Worm (Caenorhabditis elegans): Measurements from ENCODE around the gene odr-3.
"Not testable (repeated sequence)": the region's sequence is repeated elsewhere in the genome, so short reads cannot be mapped to it uniquely, and the experiment has no call there.

Gene odr-3

DNA sequence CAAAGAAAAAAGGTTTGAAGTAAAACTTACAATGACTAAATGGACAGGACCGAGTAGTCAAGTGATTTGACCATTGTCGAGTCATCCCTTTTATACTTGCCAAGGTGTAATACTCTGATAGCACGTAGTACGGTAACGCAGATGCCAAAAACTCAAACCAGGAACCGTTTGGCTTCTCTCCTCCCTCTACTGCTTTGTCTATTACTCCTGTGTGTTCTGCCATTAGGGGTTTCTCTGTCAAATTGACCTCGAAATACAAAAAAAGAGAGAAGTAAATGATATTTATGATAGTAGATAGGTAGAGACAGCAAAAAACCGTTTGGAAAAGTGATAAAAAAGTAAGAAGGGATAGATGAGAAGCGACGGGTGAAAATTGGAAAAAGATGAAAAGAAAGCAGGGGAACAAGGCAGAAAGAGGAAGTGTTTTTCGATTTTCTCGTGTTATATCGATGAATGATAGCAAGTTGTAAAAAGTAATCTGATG is 47.2 kb downstream of the odr-3 start, which contains the start of the genes col-159 and col-160 (continued):
- TF ChIP-seq daf-16 (GFP tag; optimal IDR thresholded peaks at IDR 0.05) (no peak), daf-16 (tag; optimal IDR thresholded peaks at IDR 0.05) (no peak), lsy-2 (tag; optimal IDR thresholded peaks at IDR 0.05) (no peak), vab-7 (GFP tag; IDR thresholded peaks at IDR 0.05) (no peak), fos-1 (tag; optimal IDR thresholded peaks at IDR 0.05) (no peak)

DNA sequence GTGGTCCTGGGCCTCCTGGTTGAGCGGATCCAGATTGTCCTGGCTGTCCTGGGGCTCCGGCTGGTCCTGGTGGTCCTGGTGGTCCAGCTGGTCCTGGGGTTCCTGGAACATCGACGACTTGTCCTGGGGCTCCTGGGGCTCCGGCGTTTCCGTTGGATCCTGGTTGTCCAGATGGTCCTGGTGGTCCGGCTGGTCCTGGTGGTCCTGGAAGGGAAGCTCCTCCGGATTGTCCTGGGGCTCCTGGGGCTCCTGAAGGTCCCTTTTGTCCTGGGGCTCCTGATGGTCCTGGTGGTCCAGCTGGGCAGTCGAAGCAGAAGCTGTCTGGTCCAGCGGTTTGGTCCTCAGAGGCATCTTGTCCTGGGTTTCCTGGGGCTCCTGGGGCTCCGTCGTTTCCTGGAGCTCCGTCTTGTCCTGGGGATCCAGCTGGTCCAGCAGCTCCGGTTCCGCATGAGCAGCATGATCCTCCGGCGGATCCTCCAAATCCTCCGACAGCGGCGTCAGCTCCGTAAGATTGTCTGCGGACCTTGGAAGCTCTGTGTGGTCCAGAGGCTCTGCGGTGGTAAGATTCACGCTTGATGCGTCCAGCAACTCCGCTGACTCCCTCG is 48.0 kb downstream of the odr-3 start:
- TF ChIP-seq madf-5 (GFP tag; IDR thresholded peaks at IDR 0.05) (peak in 1 of 2 experiments; percentile 55; a peak in 2 of 4 replicates), set-16 (GFP tag; IDR thresholded peaks at IDR 0.05) (peak; percentile 98)

DNA sequence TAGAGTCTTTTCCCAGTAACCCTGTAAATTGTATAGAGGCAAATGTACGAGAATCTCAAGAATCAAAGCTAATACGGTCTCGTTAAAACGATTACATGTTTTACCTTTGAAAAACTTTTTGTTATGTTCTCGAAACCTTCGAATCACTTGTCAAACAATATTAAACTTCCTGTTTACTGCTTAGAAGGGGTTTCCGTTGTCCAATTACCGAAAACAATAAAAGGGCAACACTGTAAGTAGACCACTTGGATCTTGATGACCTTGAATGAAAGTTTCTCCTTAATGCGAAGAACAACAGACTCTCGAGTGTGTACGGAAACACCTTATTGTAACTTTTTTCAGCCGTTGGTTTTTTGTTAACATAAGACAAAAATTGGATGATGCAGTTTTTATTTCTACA is 48.7 kb downstream of the odr-3 start:
- peak in 1 of 2 experiments; percentile 48 for TF ChIP-seq lsy-2 (tag; optimal IDR thresholded peaks at IDR 0.05)
- TF ChIP-seq unc-62 (GFP tag; optimal IDR thresholded peaks at IDR 0.05 in 1 of 2), result peak in 1 of 2 experiments; percentile 83
- TF ChIP-seq unc-62 (tag; optimal IDR thresholded peaks at IDR 0.05), result peak; percentile 24
- TF ChIP-seq mep-1 (tag; optimal IDR thresholded peaks at IDR 0.05), result peak; percentile 10
- TF ChIP-seq ces-1 (GFP tag; optimal IDR thresholded peaks at IDR 0.05), result no peak
- TF ChIP-seq nhr-6 (tag; optimal IDR thresholded peaks at IDR 0.05), result peak; percentile 72
- peak; percentile 4 for TF ChIP-seq dve-1 (tag; optimal IDR thresholded peaks at IDR 0.05; ENCODE audit: insufficient read depth)
- TF ChIP-seq ama-1 (optimal IDR thresholded peaks at IDR 0.05), result peak; percentile 68
- TF ChIP-seq fos-1 (tag; optimal IDR thresholded peaks at IDR 0.05), result no peak
- no peak for TF ChIP-seq ceh-44 (GFP tag; IDR thresholded peaks at IDR 0.05)

DNA sequence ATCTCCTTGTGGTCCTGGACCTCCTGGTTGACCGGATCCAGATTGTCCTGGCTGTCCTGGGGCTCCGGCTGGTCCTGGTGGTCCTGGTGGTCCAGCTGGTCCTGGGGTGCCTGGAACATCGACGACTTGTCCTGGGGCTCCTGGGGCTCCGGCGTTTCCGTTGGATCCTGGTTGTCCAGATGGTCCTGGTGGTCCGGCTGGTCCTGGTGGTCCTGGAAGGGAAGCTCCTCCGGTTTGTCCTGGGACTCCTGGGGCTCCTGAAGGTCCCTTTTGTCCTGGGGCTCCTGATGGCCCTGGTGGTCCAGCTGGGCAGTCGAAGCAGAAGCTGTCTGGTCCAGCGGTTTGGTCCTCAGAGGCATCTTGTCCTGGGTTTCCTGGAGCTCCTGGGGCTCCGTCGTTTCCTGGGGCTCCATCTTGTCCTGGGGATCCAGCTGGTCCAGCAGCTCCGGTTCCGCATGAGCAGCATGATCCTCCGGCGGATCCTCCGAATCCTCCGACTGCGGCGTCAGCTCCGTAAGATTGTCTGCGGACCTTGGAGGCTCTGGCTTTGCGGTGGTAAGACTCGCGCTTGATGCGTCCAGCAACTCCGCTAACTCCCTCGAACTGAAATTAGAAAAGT is 50.8 kb downstream of the odr-3 start:
- peak; percentile 34; the same call in 1 of the 2 replicates for TF ChIP-seq pha-4 (GFP tag; IDR thresholded peaks at IDR 0.05)
- TF ChIP-seq pha-4 (tag; optimal IDR thresholded peaks at IDR 0.05), result not testable (repeated sequence)
- peak; percentile 98 for TF ChIP-seq set-16 (GFP tag; IDR thresholded peaks at IDR 0.05)
- TF ChIP-seq ceh-44 (GFP tag; IDR thresholded peaks at IDR 0.05), result 0 out of 2 replicates have a peak, but pooled peaks have one; percentile 5
- 0 out of 4 replicates have a peak, but pooled peaks of 1 of the 2 experiments have one; percentile 45 for TF ChIP-seq madf-5 (GFP tag; IDR thresholded peaks at IDR 0.05)
- TF ChIP-seq egl-43 (GFP tag; IDR thresholded peaks at IDR 0.05), result peak; percentile 15; the same call in 1 of the 2 replicates

DNA sequence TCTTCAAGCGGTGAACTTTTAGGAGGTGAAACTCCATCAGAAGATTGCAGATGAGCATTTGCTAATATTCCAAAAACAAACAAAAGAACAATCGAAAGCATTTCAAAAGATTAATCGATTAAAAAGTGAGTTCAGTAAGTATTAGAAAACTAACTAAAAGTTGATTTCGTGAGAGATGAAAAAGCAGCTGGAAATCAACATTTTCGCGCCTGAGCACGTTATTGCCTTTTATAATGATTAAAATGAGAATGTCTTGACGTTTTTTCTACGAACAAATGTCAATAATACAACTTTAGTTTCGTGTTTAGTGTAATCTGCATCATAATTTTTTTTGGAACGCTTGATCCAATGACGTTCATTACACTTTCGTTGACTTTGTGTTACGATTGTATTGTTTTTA is 51.5 kb downstream of the odr-3 start, which contains the start of gene F57B1.9:
Gene F57B1.9, minus strand, starts transcription at position 101 of the 400 bp plus-strand sequence.
- TF ChIP-seq dmd-9 (GFP tag; IDR thresholded peaks at IDR 0.05) (no peak), T26A8.4 (GFP tag; IDR thresholded peaks at IDR 0.05) (peak; percentile 19; the same call in 1 of the 2 replicates), nhr-10 (tag; optimal IDR thresholded peaks at IDR 0.05) (peak; percentile 28), zip-11 (GFP tag; IDR thresholded peaks at IDR 0.05) (no peak)
